Worm (Caenorhabditis elegans): Measurements from ENCODE around the gene srh-265.

srh-265 gene

ce11 chrV:15465032-15465727 lies 49.1 kb downstream of the srh-265 start, which contains the start of gene pqn-71 (continued):
- TF ChIP-seq zfh-2 (GFP tag; conservative IDR thresholded peaks at IDR 0.05), result peak; percentile 80; the same call in 1 of the 2 replicates
- peak; percentile 80; the same call in 1 of the 2 replicates for TF ChIP-seq Y53F4B.3 (GFP tag; IDR thresholded peaks at IDR 0.05)
- TF ChIP-seq sdz-38 (tag; optimal IDR thresholded peaks at IDR 0.05), result no peak
- TF ChIP-seq attf-5 (GFP tag; optimal IDR thresholded peaks at IDR 0.05), result peak; percentile 86
- TF ChIP-seq egl-18 (GFP tag; IDR thresholded peaks at IDR 0.05), result 0 out of 2 replicates have a peak, but pooled peaks have one; percentile 81
- no peak for TF ChIP-seq lag-1 (GFP tag; IDR thresholded peaks at IDR 0.05)
- TF ChIP-seq B0019.2 (GFP tag; conservative IDR thresholded peaks at IDR 0.05), result peak; percentile 41; the same call in 1 of the 2 replicates
- peak; percentile 93 for TF ChIP-seq K11D2.4 (GFP tag; IDR thresholded peaks at IDR 0.05)
- TF ChIP-seq snpc-1.1 (tag; optimal IDR thresholded peaks at IDR 0.05; ENCODE audit: insufficient read depth), result peak; percentile 83
- TF ChIP-seq lin-26 (GFP tag; IDR thresholded peaks at IDR 0.05), result peak; percentile 98
- peak; percentile 81 for TF ChIP-seq F52B5.7 (tag; optimal IDR thresholded peaks at IDR 0.05)
- TF ChIP-seq chd-7 (tag; optimal IDR thresholded peaks at IDR 0.05), result peak; percentile 90
- peak; percentile 47 for TF ChIP-seq F57A8.1 (GFP tag; optimal IDR thresholded peaks at IDR 0.05)
- no peak for TF ChIP-seq F55B11.4 (tag; optimal IDR thresholded peaks at IDR 0.05; ENCODE audit: borderline replicate concordance, insufficient read depth)
- peak; percentile 84 for TF ChIP-seq gei-17 (GFP tag; optimal IDR thresholded peaks at IDR 0.05)
- no peak for TF ChIP-seq unc-62 (GFP tag; optimal IDR thresholded peaks at IDR 0.05)
- TF ChIP-seq K12H6.12 (tag; optimal IDR thresholded peaks at IDR 0.05), result peak; percentile 81
- peak; percentile 74 for TF ChIP-seq ztf-22 (GFP tag; optimal IDR thresholded peaks at IDR 0.05)
- peak; percentile 6 for TF ChIP-seq pha-4 (tag; optimal IDR thresholded peaks at IDR 0.05)
- TF ChIP-seq ztf-3 (GFP tag; optimal IDR thresholded peaks at IDR 0.05), result peak; percentile 54
- no peak for TF ChIP-seq F57C9.4 (tag; optimal IDR thresholded peaks at IDR 0.05)
- TF ChIP-seq F22D6.2 (tag; optimal IDR thresholded peaks at IDR 0.05), result peak; percentile 85
- peak; percentile 74 for TF ChIP-seq unc-130 (GFP tag; optimal IDR thresholded peaks at IDR 0.05)
- peak; percentile 85 for TF ChIP-seq atf-7 (tag; optimal IDR thresholded peaks at IDR 0.05)
- no peak for TF ChIP-seq egrh-3 (GFP tag; IDR thresholded peaks at IDR 0.05)
- TF ChIP-seq ceh-79 (tag; optimal IDR thresholded peaks at IDR 0.05), result peak; percentile 88
- peak; percentile 85 for TF ChIP-seq lin-54 (GFP tag; optimal IDR thresholded peaks at IDR 0.05)
- peak; percentile 86 for TF ChIP-seq mcd-1 (GFP tag; IDR thresholded peaks at IDR 0.05)
- peak; percentile 85 for TF ChIP-seq madf-3 (GFP tag; IDR thresholded peaks at IDR 0.05)
- TF ChIP-seq sptf-2 (GFP tag; optimal IDR thresholded peaks at IDR 0.05), result peak; percentile 89
- TF ChIP-seq madf-10 (tag; optimal IDR thresholded peaks at IDR 0.05), result peak; percentile 92
- TF ChIP-seq ztf-6 (GFP tag; IDR thresholded peaks at IDR 0.05), result peak; percentile 88
- TF ChIP-seq cebp-1 (GFP tag; IDR thresholded peaks at IDR 0.05), result no peak
- peak; percentile 86 for TF ChIP-seq cebp-1 (tag; optimal IDR thresholded peaks at IDR 0.05)
- peak; percentile 98 for TF ChIP-seq nhr-90 (tag; optimal IDR thresholded peaks at IDR 0.05)
- TF ChIP-seq lsy-27 (tag; optimal IDR thresholded peaks at IDR 0.05; ENCODE audit: borderline replicate concordance, insufficient read depth), result peak; percentile 91
- TF ChIP-seq attf-6 (GFP tag; IDR thresholded peaks at IDR 0.05), result peak; percentile 90
- peak; percentile 87 for TF ChIP-seq zim-3 (tag; optimal IDR thresholded peaks at IDR 0.05)
- peak; percentile 95 for TF ChIP-seq pbrm-1 (GFP tag; IDR thresholded peaks at IDR 0.05)
- 0 out of 2 replicates have a peak, but pooled peaks have one; percentile 88 for TF ChIP-seq F37B4.10 (GFP tag; IDR thresholded peaks at IDR 0.05)
- peak; percentile 97 for TF ChIP-seq D2030.7 (GFP tag; IDR thresholded peaks at IDR 0.05)
- TF ChIP-seq hlh-26 (GFP tag; conservative IDR thresholded peaks at IDR 0.05), result no peak
- TF ChIP-seq nfya-1 (tag; optimal IDR thresholded peaks at IDR 0.05; ENCODE audit: borderline replicate concordance, insufficient read depth), result no peak
- peak; percentile 79 for TF ChIP-seq tbx-9 (tag; optimal IDR thresholded peaks at IDR 0.05; ENCODE audit: borderline replicate concordance)
- TF ChIP-seq lsl-1 (GFP tag; optimal IDR thresholded peaks at IDR 0.05), result peak; percentile 73
- peak; percentile 89 for TF ChIP-seq ekl-4 (GFP tag; IDR thresholded peaks at IDR 0.05)
- TF ChIP-seq Y53G8AR.9 (GFP tag; conservative IDR thresholded peaks at IDR 0.05), result peak; percentile 83
